Fruit fly (Drosophila melanogaster): Measurements from ENCODE around the gene ppan.
A peak's percentile ranks its signal among the peaks of the same experiment; 100 is the strongest.

The ppan gene

dm6 chr3R:21161620-21162029 is 45.6 kb downstream of the ppan start (continued):
- no peak for TF ChIP-seq psq (GFP tag; optimal IDR thresholded peaks at IDR 0.05)
- no peak for TF ChIP-seq Elba2 (GFP tag; optimal IDR thresholded peaks at IDR 0.05)
- TF ChIP-seq CG43689 (GFP tag; IDR thresholded peaks at IDR 0.05) = 0 out of 2 replicates have a peak, but pooled peaks have one; percentile 16
- TF ChIP-seq zen2 (GFP tag; IDR thresholded peaks at IDR 0.05; ENCODE audit: partially characterized antibody) = no peak
- TF ChIP-seq vnd (GFP tag; IDR thresholded peaks at IDR 0.05; ENCODE audit: partially characterized antibody) = no peak
- TF ChIP-seq CG8290 (GFP tag; optimal IDR thresholded peaks at IDR 0.05) = no peak
- TF ChIP-seq CG8290 (tag; optimal IDR thresholded peaks at IDR 0.05) = peak in 1 of 2 experiments; percentile 87
- TF ChIP-seq otp (GFP tag; IDR thresholded peaks at IDR 0.05) = no peak
- TF ChIP-seq CG4328 (GFP tag; optimal IDR thresholded peaks at IDR 0.05) = no peak
- TF ChIP-seq CG10321 (GFP tag; IDR thresholded peaks at IDR 0.05) = no peak
- TF ChIP-seq Hr3 (GFP tag; optimal IDR thresholded peaks at IDR 0.05) = no peak
- TF ChIP-seq jing (GFP tag; optimal IDR thresholded peaks at IDR 0.05) = peak; percentile 13
- TF ChIP-seq CG8359 (GFP tag; optimal IDR thresholded peaks at IDR 0.05; ENCODE audit: borderline replicate concordance) = no peak
- no peak for TF ChIP-seq Camta (GFP tag; optimal IDR thresholded peaks at IDR 0.05)
- no peak for TF ChIP-seq Gug (GFP tag; IDR thresholded peaks at IDR 0.05)
- no peak for TF ChIP-seq Stat92E (GFP tag; optimal IDR thresholded peaks at IDR 0.05)
- TF ChIP-seq CG4730 (GFP tag; IDR thresholded peaks at IDR 0.05) = 0 out of 2 replicates have a peak, but pooled peaks have one; percentile 21
- no peak for TF ChIP-seq twi (tag; optimal IDR thresholded peaks at IDR 0.05)
- no peak; the same call in 1 of the 2 replicates for TF ChIP-seq sisA (GFP tag; IDR thresholded peaks at IDR 0.05)
- TF ChIP-seq CG4617 (GFP tag; optimal IDR thresholded peaks at IDR 0.05; ENCODE audit: borderline replicate concordance) = no peak
- TF ChIP-seq CG12071 (GFP tag; optimal IDR thresholded peaks at IDR 0.05) = peak; percentile 27
- TF ChIP-seq CG9797 (GFP tag; optimal IDR thresholded peaks at IDR 0.05) = no peak
- TF ChIP-seq HLHmδ (GFP tag; optimal IDR thresholded peaks at IDR 0.05) = no peak
- TF ChIP-seq inv (GFP tag; IDR thresholded peaks at IDR 0.05; ENCODE audit: partially characterized antibody) = no peak
- no peak for TF ChIP-seq CG10959 (GFP tag; IDR thresholded peaks at IDR 0.05)
- TF ChIP-seq CG13775 (GFP tag; optimal IDR thresholded peaks at IDR 0.05) = peak; percentile 30
- TF ChIP-seq CG18599 (GFP tag; optimal IDR thresholded peaks at IDR 0.05) = peak; percentile 64
- TF ChIP-seq CG9609 (GFP tag; optimal IDR thresholded peaks at IDR 0.05) = peak; percentile 50
- TF ChIP-seq B-H2 (GFP tag; optimal IDR thresholded peaks at IDR 0.05) = peak; percentile 24
- no peak for TF ChIP-seq CG1603 (tag; optimal IDR thresholded peaks at IDR 0.05)
- TF ChIP-seq Rfx (GFP tag; IDR thresholded peaks at IDR 0.05) = peak; percentile 51; the same call in 1 of the 2 replicates
- no peak for TF ChIP-seq trem (tag; optimal IDR thresholded peaks at IDR 0.05)
- TF ChIP-seq phol (tag; optimal IDR thresholded peaks at IDR 0.05) = no peak
- peak; percentile 29 for TF ChIP-seq Fer3 (tag; optimal IDR thresholded peaks at IDR 0.05)
- TF ChIP-seq Sox100B (GFP tag; optimal IDR thresholded peaks at IDR 0.05) = no peak
- TF ChIP-seq peb (GFP tag; IDR thresholded peaks at IDR 0.05) = no peak
- no peak for TF ChIP-seq CG1647 (GFP tag; optimal IDR thresholded peaks at IDR 0.05)
- TF ChIP-seq pum (GFP tag; optimal IDR thresholded peaks at IDR 0.05) = no peak
- TF ChIP-seq ab (GFP tag; optimal IDR thresholded peaks at IDR 0.05) = no peak
- TF ChIP-seq CG11085 (GFP tag; IDR thresholded peaks at IDR 0.05) = no peak
- no peak for TF ChIP-seq CTCF (GFP tag; optimal IDR thresholded peaks at IDR 0.05)
- no peak; the same call in 2 of the 3 replicates for TF ChIP-seq CG11695 (GFP tag; IDR thresholded peaks at IDR 0.05)
- peak; percentile 32; the same call in 2 of the 3 replicates for TF ChIP-seq Aef1 (GFP tag; IDR thresholded peaks at IDR 0.05)
- no peak for TF ChIP-seq CG16815 (GFP tag; optimal IDR thresholded peaks at IDR 0.05)
- no peak for TF ChIP-seq CG3163 (GFP tag; optimal IDR thresholded peaks at IDR 0.05)
- TF ChIP-seq ash1 (GFP tag; optimal IDR thresholded peaks at IDR 0.05) = no peak
- no peak for TF ChIP-seq CG2712 (tag; optimal IDR thresholded peaks at IDR 0.05)
- TF ChIP-seq NFAT (GFP tag; IDR thresholded peaks at IDR 0.05) = peak; percentile 31; the same call in 1 of the 2 replicates
- no peak for TF ChIP-seq CG8765 (GFP tag; IDR thresholded peaks at IDR 0.05)
- no peak for TF ChIP-seq Usf (GFP tag; optimal IDR thresholded peaks at IDR 0.05)
- TF ChIP-seq NK7.1 (GFP tag; optimal IDR thresholded peaks at IDR 0.05) = peak; percentile 32
- TF ChIP-seq Mes4 (GFP tag; optimal IDR thresholded peaks at IDR 0.05) = peak; percentile 22
